Fruit fly (Drosophila melanogaster): ENCODE results near the gene RluA-2.

RluA-2 gene

dm6 chr2L:10458979-10459378 lies 17.9 kb upstream of the RluA-2 start:
- no peak for TF ChIP-seq Sox102F (GFP tag; optimal IDR thresholded peaks at IDR 0.05)
- no peak for TF ChIP-seq salr (GFP tag; optimal IDR thresholded peaks at IDR 0.05)
- no peak for TF ChIP-seq achi (GFP tag; optimal IDR thresholded peaks at IDR 0.05)
- TF ChIP-seq CG6854 (GFP tag; optimal IDR thresholded peaks at IDR 0.05): no peak
- TF ChIP-seq Sox14 (GFP tag; optimal IDR thresholded peaks at IDR 0.05): no peak
- no peak for TF ChIP-seq CG15336 (GFP tag; IDR thresholded peaks at IDR 0.05)
- no peak for TF ChIP-seq Hr38 (GFP tag; optimal IDR thresholded peaks at IDR 0.05)
- no peak for TF ChIP-seq esn (GFP tag; optimal IDR thresholded peaks at IDR 0.05)
- TF ChIP-seq OdsH (GFP tag; optimal IDR thresholded peaks at IDR 0.05): no peak
- TF ChIP-seq CG6276 (GFP tag; optimal IDR thresholded peaks at IDR 0.05): no peak

dm6 chr2L:10466865-10467270 lies 10.0 kb upstream of the RluA-2 start:
- TF ChIP-seq Eip78C (GFP tag): peak; percentile 79
- no peak for TF ChIP-seq Ets21C (GFP tag; optimal IDR thresholded peaks at IDR 0.05)
- no peak for TF ChIP-seq cyc (GFP tag; optimal IDR thresholded peaks at IDR 0.05)
- TF ChIP-seq OdsH (GFP tag; optimal IDR thresholded peaks at IDR 0.05): peak; percentile 17
- TF ChIP-seq Met (GFP tag; optimal IDR thresholded peaks at IDR 0.05): no peak
- TF ChIP-seq achi (GFP tag; optimal IDR thresholded peaks at IDR 0.05): peak; percentile 18
- TF ChIP-seq CG32006 (GFP tag; optimal IDR thresholded peaks at IDR 0.05): no peak
- TF ChIP-seq Hr38 (GFP tag; optimal IDR thresholded peaks at IDR 0.05): no peak
- TF ChIP-seq topi (GFP tag; optimal IDR thresholded peaks at IDR 0.05): no peak
- no peak for TF ChIP-seq CG10669 (GFP tag; optimal IDR thresholded peaks at IDR 0.05)
- no peak for TF ChIP-seq eg (GFP tag; IDR thresholded peaks at IDR 0.05)
- TF ChIP-seq Sox102F (GFP tag; optimal IDR thresholded peaks at IDR 0.05): no peak
- no peak for TF ChIP-seq ss (GFP tag; optimal IDR thresholded peaks at IDR 0.05)
- peak; percentile 29 for TF ChIP-seq CG6276 (GFP tag; optimal IDR thresholded peaks at IDR 0.05)
- no peak for TF ChIP-seq CG34406 (GFP tag; optimal IDR thresholded peaks at IDR 0.05)
- TF ChIP-seq Hr4 (GFP tag; optimal IDR thresholded peaks at IDR 0.05): peak; percentile 47
- no peak for TF ChIP-seq Blimp-1 (GFP tag; optimal IDR thresholded peaks at IDR 0.05)
- TF ChIP-seq CG6163 (GFP tag; IDR thresholded peaks at IDR 0.05): no peak
- TF ChIP-seq acj6 (GFP tag; optimal IDR thresholded peaks at IDR 0.05): peak; percentile 12
- peak in 1 of 2 experiments; percentile 62 for TF ChIP-seq salr (GFP tag; optimal IDR thresholded peaks at IDR 0.05)
- TF ChIP-seq CG8319 (GFP tag; optimal IDR thresholded peaks at IDR 0.05): no peak
- no peak for TF ChIP-seq dsx (GFP tag; optimal IDR thresholded peaks at IDR 0.05; ENCODE audit: poor library complexity, severe bottlenecking)

- peak; percentile 14 for TF ChIP-seq CG31627 (GFP tag; optimal IDR thresholded peaks at IDR 0.05)
- 0 out of 2 replicates have a peak, but pooled peaks have one; percentile 13 for TF ChIP-seq CG11294 (GFP tag; IDR thresholded peaks at IDR 0.05)
- TF ChIP-seq svp (GFP tag): peak; percentile 89
- peak; percentile 44 for TF ChIP-seq net (GFP tag; optimal IDR thresholded peaks at IDR 0.05)
- TF ChIP-seq Sox102F (GFP tag; optimal IDR thresholded peaks at IDR 0.05): peak; percentile 42
- TF ChIP-seq CG34406 (GFP tag; optimal IDR thresholded peaks at IDR 0.05): peak; percentile 46
- TF ChIP-seq Met (GFP tag; optimal IDR thresholded peaks at IDR 0.05): peak; percentile 25
- TF ChIP-seq CG1621 (tag; optimal IDR thresholded peaks at IDR 0.05): no peak
- peak; percentile 43 for TF ChIP-seq Hr4 (GFP tag; optimal IDR thresholded peaks at IDR 0.05)
- TF ChIP-seq CG6808 (GFP tag; optimal IDR thresholded peaks at IDR 0.05): peak; percentile 48
- TF ChIP-seq Eip78C (GFP tag): peak; percentile 81
- TF ChIP-seq CG8632 (GFP tag; optimal IDR thresholded peaks at IDR 0.05): peak; percentile 30
- no peak for TF ChIP-seq fd85E (GFP tag; optimal IDR thresholded peaks at IDR 0.05)
- TF ChIP-seq dac (GFP tag; optimal IDR thresholded peaks at IDR 0.05): no peak
- no peak; the same call in 2 of the 3 replicates for TF ChIP-seq eg (GFP tag; IDR thresholded peaks at IDR 0.05)
- TF ChIP-seq CG3919 (GFP tag; optimal IDR thresholded peaks at IDR 0.05): peak; percentile 55
- TF ChIP-seq CG10631 (GFP tag; optimal IDR thresholded peaks at IDR 0.05): peak; percentile 46
- TF ChIP-seq spab (GFP tag; optimal IDR thresholded peaks at IDR 0.05): peak; percentile 55
- TF ChIP-seq CG8319 (GFP tag; optimal IDR thresholded peaks at IDR 0.05): peak; percentile 4
- peak; percentile 80 for TF ChIP-seq CG6163 (GFP tag; IDR thresholded peaks at IDR 0.05)
- TF ChIP-seq Hr38 (GFP tag; optimal IDR thresholded peaks at IDR 0.05): no peak
- peak; percentile 37 for TF ChIP-seq CG7368 (GFP tag; optimal IDR thresholded peaks at IDR 0.05)
- peak; percentile 4 for TF ChIP-seq Hr39 (GFP tag; optimal IDR thresholded peaks at IDR 0.05)
- peak; percentile 52 for TF ChIP-seq CG6792 (GFP tag; optimal IDR thresholded peaks at IDR 0.05)
- TF ChIP-seq Sox15 (GFP tag; optimal IDR thresholded peaks at IDR 0.05): peak; percentile 25
- TF ChIP-seq OdsH (GFP tag; optimal IDR thresholded peaks at IDR 0.05): peak; percentile 58
- peak; percentile 13 for TF ChIP-seq Lpt (GFP tag; optimal IDR thresholded peaks at IDR 0.05)
- peak; percentile 67 for TF ChIP-seq CG32006 (GFP tag; optimal IDR thresholded peaks at IDR 0.05)
- peak; percentile 30 for TF ChIP-seq CG11762 (GFP tag; optimal IDR thresholded peaks at IDR 0.05; ENCODE audit: insufficient read depth)
- no peak for TF ChIP-seq CG8119 (GFP tag; IDR thresholded peaks at IDR 0.05)
- TF ChIP-seq pdm3 (GFP tag; optimal IDR thresholded peaks at IDR 0.05): peak; percentile 60
- peak; percentile 75 for TF ChIP-seq CG10669 (GFP tag; optimal IDR thresholded peaks at IDR 0.05)
- peak; percentile 40 for TF ChIP-seq Smox (GFP tag; optimal IDR thresholded peaks at IDR 0.05)
These were observed 8.5 kb upstream of the RluA-2 start for dm6 chr2L:10468388-10468787.

Data from whole organism, prepupa.